Fruit fly (Drosophila melanogaster) whole organism, embryonic: Measurements from ENCODE around the gene Sgs1.

ENCODE experiments used
- Bdp1 ChIP-seq: fragments of 200-800 bp; sonication (Bioruptor generic); optimal IDR thresholded peaks from 3 replicates; lab custom pipeline; 2016; ENCODE audit warnings: missing biosample characterization, missing genetic modification characterization
- CG10462 ChIP-seq: fragments of 200-800 bp; sonication (Bioruptor generic); optimal IDR thresholded peaks from 2 replicates; lab custom pipeline; 2016; ENCODE audit warnings: missing biosample characterization, missing genetic modification characterization
- CG14014 ChIP-seq: fragments of 200-800 bp; sonication (Bioruptor generic); IDR thresholded peaks from 2 replicates; pipeline ENCODE4 v1.3.6; 2022; ENCODE audit warnings: missing biosample characterization, missing genetic modification characterization
- CG2120 ChIP-seq: fragments of 200-800 bp; sonication (Bioruptor generic); optimal IDR thresholded peaks from 3 replicates; lab custom pipeline; 2016; ENCODE audit warnings: missing biosample characterization, missing genetic modification characterization
- CG2129 ChIP-seq: fragments of 200-800 bp; sonication (Bioruptor generic); IDR thresholded peaks from 2 replicates; pipeline ENCODE4 v1.3.6; 2022; ENCODE audit warnings: missing biosample characterization, missing genetic modification characterization; ENCODE audit not compliant: partially characterized antibody
- CG2202 ChIP-seq: fragments of 200-800 bp; sonication (Bioruptor generic); optimal IDR thresholded peaks from 2 replicates; lab custom pipeline; 2018; ENCODE audit warnings: missing biosample characterization, mild to moderate bottlenecking, missing genetic modification characterization
- CG30403 ChIP-seq: fragments of 200-800 bp; sonication (Bioruptor generic); optimal IDR thresholded peaks from 3 replicates; lab custom pipeline; 2016; ENCODE audit warnings: missing biosample characterization, missing genetic modification characterization
- CG32772 ChIP-seq: fragments of 200-800 bp; sonication (Bioruptor generic); IDR thresholded peaks from 2 replicates; pipeline ENCODE4 v1.3.6; 2022; ENCODE audit warnings: missing biosample characterization, missing genetic modification characterization
- CG3281 ChIP-seq: fragments of 200-800 bp; sonication (Bioruptor generic); optimal IDR thresholded peaks from 3 replicates; lab custom pipeline; 2017; ENCODE audit warnings: missing biosample characterization, mild to moderate bottlenecking, missing genetic modification characterization
- CG6689 ChIP-seq: fragments of 200-800 bp; sonication (Bioruptor generic); IDR thresholded peaks from 2 replicates; pipeline ENCODE4 v1.3.6; 2022; ENCODE audit warnings: missing biosample characterization, missing genetic modification characterization
- CG8388 ChIP-seq: fragments of 200-800 bp; sonication (Bioruptor generic); optimal IDR thresholded peaks from 2 replicates; lab custom pipeline; 2019; ENCODE audit warnings: missing biosample characterization, mild to moderate bottlenecking, missing genetic modification characterization, moderate library complexity
- CG9215 ChIP-seq: fragments of 200-800 bp; sonication (Bioruptor generic); IDR thresholded peaks from 2 replicates; pipeline ENCODE4 v1.3.6; 2022; ENCODE audit warnings: missing biosample characterization, missing genetic modification characterization
- CG9609 ChIP-seq: fragments of 200-800 bp; sonication (Bioruptor generic); optimal IDR thresholded peaks from 3 replicates; lab custom pipeline; 2016; ENCODE audit warnings: missing biosample characterization, missing genetic modification characterization
- CG9727 ChIP-seq: fragments of 200-800 bp; sonication (Bioruptor generic); optimal IDR thresholded peaks from 3 replicates; lab custom pipeline; 2017; ENCODE audit warnings: missing biosample characterization, mild to moderate bottlenecking, missing genetic modification characterization
- CG9817 ChIP-seq: fragments of 200-800 bp; sonication (Bioruptor generic); optimal IDR thresholded peaks from 2 replicates; lab custom pipeline; 2018; ENCODE audit warnings: missing biosample characterization, mild to moderate bottlenecking, missing genetic modification characterization, moderate library complexity
- Camta ChIP-seq: fragments of 200-800 bp; sonication (Bioruptor generic); optimal IDR thresholded peaks from 2 replicates; lab custom pipeline; 2016; ENCODE audit warnings: missing biosample characterization, missing genetic modification characterization
- Dad ChIP-seq: fragments of 200-800 bp; sonication (Bioruptor generic); optimal IDR thresholded peaks from 3 replicates; lab custom pipeline; 2016; ENCODE audit warnings: missing biosample characterization, missing genetic modification characterization
- Dbx ChIP-seq: fragments of 200-800 bp; sonication (Bioruptor generic); IDR thresholded peaks from 3 replicates; pipeline ENCODE4 v1.3.6; 2022; ENCODE audit warnings: missing biosample characterization, missing genetic modification characterization
- Doc2 ChIP-seq: fragments of 200-800 bp; sonication (Bioruptor generic); IDR thresholded peaks from 2 replicates; pipeline ENCODE4 v1.3.6; 2022; ENCODE audit warnings: missing biosample characterization, missing genetic modification characterization
- ERR ChIP-seq: fragments of 200-800 bp; sonication (Bioruptor generic); optimal IDR thresholded peaks from 2 replicates; lab custom pipeline; 2016; ENCODE audit warnings: missing biosample characterization, missing genetic modification characterization
- Eip74EF ChIP-seq, 2 experiments: fragments of 200-800 bp in 1 of 2; fragments of >200 bp in 1 of 2; sonication (Bioruptor generic) in 1 of 2; optimal IDR thresholded peaks; 2 replicates each; lab custom pipeline; 2017 to 2019; ENCODE audit warnings: missing biosample characterization in 2 of 2, missing genetic modification characterization in 2 of 2, mild to moderate bottlenecking in 1 of 2, moderate library complexity in 1 of 2
- HHEX ChIP-seq: fragments of 200-800 bp; sonication (Bioruptor generic); optimal IDR thresholded peaks from 3 replicates; lab custom pipeline; 2017; ENCODE audit warnings: missing biosample characterization, mild to moderate bottlenecking, missing genetic modification characterization, missing genetic modification reagents
- MTF-1 ChIP-seq: fragments of 200-800 bp; sonication (Bioruptor generic); optimal IDR thresholded peaks from 2 replicates; lab custom pipeline; 2018; ENCODE audit warnings: missing biosample characterization, mild to moderate bottlenecking, missing genetic modification characterization, borderline replicate concordance
- Med ChIP-seq: fragments of 200-800 bp; sonication (Bioruptor generic); peaks from one replicate; lab custom pipeline; 2016; ENCODE audit warnings: missing biosample characterization, missing genetic modification characterization, mild to moderate bottlenecking, inconsistent platforms, moderate library complexity
- Oli ChIP-seq: fragments of 200-800 bp; sonication (Bioruptor generic); optimal IDR thresholded peaks from 2 replicates; lab custom pipeline; 2018; ENCODE audit warnings: missing biosample characterization, mild to moderate bottlenecking, missing genetic modification characterization, moderate library complexity
- Poxn ChIP-seq: fragments of 200-800 bp; sonication (Bioruptor generic); IDR thresholded peaks from 2 replicates; pipeline ENCODE4 v1.3.6; 2022; ENCODE audit warnings: missing biosample characterization, missing genetic modification characterization
- Ssrp ChIP-seq: fragments of 200-800 bp; sonication (Bioruptor generic); optimal IDR thresholded peaks from 2 replicates; lab custom pipeline; 2018; ENCODE audit warnings: missing biosample characterization, mild to moderate bottlenecking, missing genetic modification characterization, moderate library complexity
- Taf1 ChIP-seq: fragments of 200-800 bp; sonication (Bioruptor generic); IDR thresholded peaks from 2 replicates; pipeline ENCODE4 v1.3.6; 2022; ENCODE audit warnings: missing biosample characterization, missing genetic modification characterization
- Vsx1 ChIP-seq: fragments of 200-800 bp; sonication (Bioruptor generic); optimal IDR thresholded peaks from 2 replicates; lab custom pipeline; 2017; ENCODE audit warnings: missing biosample characterization, mild to moderate bottlenecking, missing genetic modification characterization, missing genetic modification reagents
- ac ChIP-seq: fragments of 200-800 bp; sonication (Bioruptor generic); optimal IDR thresholded peaks from 3 replicates; lab custom pipeline; 2017; ENCODE audit warnings: missing biosample characterization, mild to moderate bottlenecking, missing genetic modification characterization
- aop ChIP-seq: fragments of 200-800 bp; sonication (Bioruptor generic); IDR thresholded peaks from 2 replicates; pipeline ENCODE4 v1.3.6; 2022; ENCODE audit warnings: missing biosample characterization, missing genetic modification characterization
- bab2 ChIP-seq: fragments of 200-800 bp; sonication (Bioruptor generic); optimal IDR thresholded peaks from 2 replicates; lab custom pipeline; 2016; ENCODE audit warnings: missing biosample characterization, missing genetic modification characterization
- br ChIP-seq: fragments of >200 bp; optimal IDR thresholded peaks from 2 replicates; lab custom pipeline; 2017
- chif ChIP-seq, 2 experiments: fragments of 200-800 bp; sonication (Bioruptor generic); optimal IDR thresholded peaks; 3 replicates each; lab custom pipeline; 2016; ENCODE audit warnings: missing biosample characterization in 2 of 2, missing genetic modification characterization in 2 of 2
- croc ChIP-seq: fragments of 200-800 bp; sonication (Bioruptor generic); conservative IDR thresholded peaks from 3 replicates; pipeline ENCODE4 v1.3.6; 2022; ENCODE audit warnings: missing biosample characterization, missing genetic modification characterization
- disco-r ChIP-seq: fragments of 200-800 bp; sonication (Bioruptor generic); optimal IDR thresholded peaks from 2 replicates; lab custom pipeline; 2016; ENCODE audit warnings: missing biosample characterization, missing genetic modification characterization
- ems ChIP-seq: fragments of 200-800 bp; sonication (Bioruptor generic); optimal IDR thresholded peaks from 3 replicates; lab custom pipeline; 2016; ENCODE audit warnings: missing biosample characterization, missing genetic modification characterization
- fd3F ChIP-seq: fragments of 200-800 bp; sonication (Bioruptor generic); optimal IDR thresholded peaks from 2 replicates; lab custom pipeline; 2018; ENCODE audit warnings: missing biosample characterization, mild to moderate bottlenecking, missing genetic modification characterization, moderate library complexity
- fd96Cb ChIP-seq: fragments of 200-800 bp; sonication (Bioruptor generic); optimal IDR thresholded peaks from 2 replicates; lab custom pipeline; 2018; ENCODE audit warnings: missing biosample characterization, mild to moderate bottlenecking, missing genetic modification characterization, moderate library complexity
- gcm ChIP-seq: fragments of 200-800 bp; sonication (Bioruptor generic); optimal IDR thresholded peaks from 2 replicates; lab custom pipeline; 2019; ENCODE audit warnings: missing biosample characterization, mild to moderate bottlenecking, missing genetic modification characterization, moderate library complexity
- lab ChIP-seq: fragments of 200-800 bp; sonication (Bioruptor generic); optimal IDR thresholded peaks from 3 replicates; lab custom pipeline; 2017; ENCODE audit warnings: missing biosample characterization, missing genetic modification characterization, mild to moderate bottlenecking, moderate library complexity, missing genetic modification reagents
- otp ChIP-seq: fragments of 200-800 bp; sonication (Bioruptor generic); IDR thresholded peaks from 3 replicates; pipeline ENCODE4, ENCODE4 v1.3.6; 2022; ENCODE audit warnings: missing biosample characterization, missing genetic modification characterization
- pb ChIP-seq: fragments of 200-800 bp; sonication (Bioruptor generic); optimal IDR thresholded peaks from 3 replicates; lab custom pipeline; 2016; ENCODE audit warnings: missing biosample characterization, missing genetic modification characterization
- pfk ChIP-seq: fragments of 200-800 bp; sonication (Bioruptor generic); optimal IDR thresholded peaks from 2 replicates; lab custom pipeline; 2018; ENCODE audit warnings: missing biosample characterization, mild to moderate bottlenecking, missing genetic modification characterization, moderate library complexity
- rib ChIP-seq: fragments of 200-800 bp; sonication (Bioruptor generic); IDR thresholded peaks from 2 replicates; pipeline ENCODE4 v1.3.6; 2022; ENCODE audit warnings: missing biosample characterization, missing genetic modification characterization
- ro ChIP-seq: fragments of 200-800 bp; sonication (Bioruptor generic); IDR thresholded peaks from 2 replicates; pipeline ENCODE4 v1.3.6; 2022; ENCODE audit warnings: missing biosample characterization, missing genetic modification characterization
- schlank ChIP-seq: fragments of 200-800 bp; sonication (Bioruptor generic); optimal IDR thresholded peaks from 2 replicates; lab custom pipeline; 2018; ENCODE audit warnings: missing biosample characterization, mild to moderate bottlenecking, missing genetic modification characterization
- tin ChIP-seq: fragments of 200-800 bp; sonication (Bioruptor generic); optimal IDR thresholded peaks from 3 replicates; lab custom pipeline; 2016; ENCODE audit warnings: missing biosample characterization, missing genetic modification characterization
- wdn ChIP-seq: fragments of 200-800 bp; sonication (Bioruptor generic); IDR thresholded peaks from 2 replicates; pipeline ENCODE4 v1.3.6; 2022; ENCODE audit warnings: missing biosample characterization, missing genetic modification characterization
- wek ChIP-seq: fragments of 200-800 bp; sonication (Bioruptor generic); optimal IDR thresholded peaks from 3 replicates; lab custom pipeline; 2018; ENCODE audit warnings: missing biosample characterization, mild to moderate bottlenecking, missing genetic modification characterization, moderate library complexity
- zfh2 ChIP-seq: fragments of 200-800 bp; sonication (Bioruptor generic); optimal IDR thresholded peaks from 2 replicates; lab custom pipeline; 2016; ENCODE audit warnings: missing biosample characterization, missing genetic modification characterization

Gene Sgs1

DNA sequence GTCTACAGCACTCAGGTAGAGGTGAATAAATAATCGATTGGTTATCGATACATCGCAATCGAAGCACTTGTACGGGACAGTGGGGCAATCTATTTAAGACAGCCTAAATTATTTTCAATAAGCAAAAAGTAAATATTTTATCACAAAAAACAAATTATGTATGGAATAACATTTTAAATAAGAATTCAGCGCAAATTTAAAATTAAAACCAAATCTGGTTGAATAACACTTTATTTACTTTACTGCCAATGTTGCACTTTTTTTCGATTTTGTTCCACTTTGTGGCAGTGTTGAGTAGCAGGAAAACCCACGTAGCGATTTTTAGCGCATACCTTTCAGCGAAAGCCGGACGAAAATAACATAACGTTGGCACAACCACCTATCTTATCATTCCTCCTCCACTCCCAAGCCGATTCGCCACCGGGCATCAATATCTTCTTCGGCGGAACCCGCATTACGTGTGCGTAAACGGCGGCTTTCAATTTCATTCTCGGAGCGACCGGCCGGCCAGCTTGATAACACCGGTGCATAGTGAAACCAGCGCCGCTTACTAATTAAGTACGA is 39.9 kb downstream of the Sgs1 start, which contains the start of the genes Gmd and CG3792 (continued):
- peak in 1 of 2 experiments; percentile 88 for TF ChIP-seq Eip74EF (GFP tag; optimal IDR thresholded peaks at IDR 0.05; lab: Kevin White, UChicago)
- TF ChIP-seq Oli (tag; lab: Kevin White, UChicago) = peak; percentile 94
- peak; percentile 89 for TF ChIP-seq MTF-1 (GFP tag; lab: Kevin White, UChicago)
- TF ChIP-seq ro = peak; percentile 91
- peak; percentile 95 for TF ChIP-seq Taf1
- TF ChIP-seq CG10462 (GFP tag; lab: Kevin White, UChicago) = peak; percentile 91
- peak; percentile 96 for TF ChIP-seq Camta
- TF ChIP-seq wdn (GFP tag; lab: Robert Waterston, UW) = peak; percentile 94
- no peak for TF ChIP-seq br (lab: Kevin White, UChicago)
- peak; percentile 85 for TF ChIP-seq disco-r
- TF ChIP-seq CG2202 (tag; lab: Kevin White, UChicago) = peak; percentile 73
- TF ChIP-seq fd3F (GFP tag; lab: Kevin White, UChicago) = peak; percentile 94
- peak; percentile 90 for TF ChIP-seq ERR (GFP tag; lab: Kevin White, UChicago)
- peak; percentile 97 for TF ChIP-seq CG6689
- peak; percentile 97 for TF ChIP-seq CG30403
- TF ChIP-seq Ssrp (tag; lab: Kevin White, UChicago) = peak; percentile 95
- TF ChIP-seq schlank (tag; lab: Kevin White, UChicago) = peak; percentile 82
- peak; percentile 56 for TF ChIP-seq pfk
- TF ChIP-seq gcm = peak; percentile 81
- peak; percentile 89 for TF ChIP-seq otp (GFP tag; lab: Robert Waterston, UW)
- TF ChIP-seq Dbx = peak; percentile 97
- peak; percentile 82 for TF ChIP-seq Doc2 (GFP tag; lab: Robert Waterston, UW)
- peak; percentile 95 for TF ChIP-seq CG3281 (GFP tag; lab: Kevin White, UChicago)
- peak; percentile 85 to 96 for TF ChIP-seq chif (GFP tag; optimal IDR thresholded peaks at IDR 0.05; lab: Kevin White, UChicago)
- peak; percentile 86 for TF ChIP-seq pb (GFP tag; lab: Kevin White, UChicago)
- TF ChIP-seq Dad (GFP tag; lab: Kevin White, UChicago) = peak; percentile 94
- peak; percentile 98 for TF ChIP-seq Med
- peak; percentile 82 for TF ChIP-seq CG8388 (GFP tag; lab: Kevin White, UChicago)
- TF ChIP-seq CG14014 = peak; percentile 95
- peak; percentile 96 for TF ChIP-seq CG9215 (GFP tag; lab: Robert Waterston, UW)
- peak; percentile 65 for TF ChIP-seq wek
- peak; percentile 73 for TF ChIP-seq ac (GFP tag; lab: Kevin White, UChicago)
- peak; percentile 92 for TF ChIP-seq CG9817 (tag; lab: Kevin White, UChicago)
- no peak for TF ChIP-seq Vsx1 (GFP tag; lab: Kevin White, UChicago)
- TF ChIP-seq Bdp1 = peak; percentile 88
- TF ChIP-seq lab (GFP tag; lab: Kevin White, UChicago) = peak; percentile 97
- TF ChIP-seq CG9609 (GFP tag; lab: Kevin White, UChicago) = peak; percentile 91
- TF ChIP-seq zfh2 (GFP tag; lab: Kevin White, UChicago) = peak; percentile 89
- peak; percentile 94 for TF ChIP-seq HHEX (GFP tag; lab: Kevin White, UChicago)
- TF ChIP-seq tin = peak; percentile 93
- no peak; the same call in 1 of the 2 replicates for TF ChIP-seq aop (GFP tag; lab: Robert Waterston, UW)
- TF ChIP-seq ems (GFP tag; lab: Kevin White, UChicago) = peak; percentile 91
- TF ChIP-seq CG9727 (GFP tag; lab: Kevin White, UChicago) = peak; percentile 96
- peak; percentile 97 for TF ChIP-seq CG32772 (GFP tag; lab: Robert Waterston, UW)
- peak; percentile 56 for TF ChIP-seq CG2129
- peak; percentile 86 for TF ChIP-seq Poxn
- peak; percentile 91 for TF ChIP-seq fd96Cb (tag; lab: Kevin White, UChicago)
- peak; percentile 96 for TF ChIP-seq rib (GFP tag; lab: Robert Waterston, UW)
- peak; percentile 94 for TF ChIP-seq croc
- peak; percentile 91 for TF ChIP-seq bab2 (GFP tag; lab: Kevin White, UChicago)
- TF ChIP-seq CG2120 = peak; percentile 97
